Fruit fly (Drosophila melanogaster) whole organism, adult: ENCODE data around the gene Arf4.

Source experiments
- CG11617 ChIP-seq: fragments of 200-800 bp; sonication (Bioruptor generic); optimal IDR thresholded peaks from 2 replicates; lab custom pipeline; 2017; ENCODE audit warnings: mild to moderate bottlenecking, missing biosample characterization, missing genetic modification reagents, missing genetic modification characterization
- CG1620 ChIP-seq: fragments of 200-800 bp; sonication (Bioruptor generic); optimal IDR thresholded peaks from 2 replicates; lab custom pipeline; 2016; ENCODE audit warnings: missing biosample characterization, missing genetic modification characterization
- CG5204 ChIP-seq: fragments of 200-800 bp; sonication (Bioruptor generic); optimal IDR thresholded peaks from 2 replicates; lab custom pipeline; 2016; ENCODE audit warnings: missing biosample characterization, missing genetic modification characterization
- CG7101 ChIP-seq: fragments of 200-800 bp; sonication (Bioruptor generic); optimal IDR thresholded peaks from 2 replicates; lab custom pipeline; 2018; ENCODE audit warnings: missing biosample characterization, mild to moderate bottlenecking, missing genetic modification characterization, moderate library complexity
- Clk ChIP-seq: fragments of 200-800 bp; sonication (Bioruptor generic); optimal IDR thresholded peaks from 2 replicates; lab custom pipeline; 2017; ENCODE audit warnings: missing biosample characterization, missing genetic modification characterization
- Crg-1 ChIP-seq: fragments of 200-800 bp; sonication (Bioruptor generic); optimal IDR thresholded peaks from 2 replicates; lab custom pipeline; 2016; ENCODE audit warnings: missing biosample characterization, missing genetic modification characterization
- bab1 ChIP-seq: fragments of 200-800 bp; sonication (Bioruptor generic); optimal IDR thresholded peaks from 3 replicates; lab custom pipeline; 2019; ENCODE audit warnings: missing biosample characterization, mild to moderate bottlenecking, missing genetic modification characterization, moderate library complexity
- cic ChIP-seq: fragments of 200-800 bp; sonication (Bioruptor generic); optimal IDR thresholded peaks from 2 replicates; lab custom pipeline; 2017; ENCODE audit warnings: missing biosample characterization, mild to moderate bottlenecking, missing genetic modification characterization, moderate library complexity

DNA sequence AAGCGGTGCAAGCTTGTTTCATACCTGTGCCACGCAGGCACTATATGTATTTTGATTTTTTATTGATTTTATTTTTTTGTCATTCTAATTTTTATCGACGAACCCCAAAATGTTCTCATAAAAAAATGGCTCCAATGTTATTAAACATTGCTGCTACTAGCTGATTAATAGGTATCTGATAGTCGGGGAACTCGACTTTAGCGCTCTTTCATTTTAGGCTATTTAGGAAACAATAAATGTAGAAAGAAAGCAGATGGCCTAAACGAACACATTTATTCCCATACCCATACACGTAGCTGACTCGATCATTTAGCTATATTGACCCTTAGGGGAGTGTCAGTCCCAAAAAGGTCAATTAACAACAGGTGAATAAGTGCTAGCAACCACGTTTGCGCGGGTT is 33.7 kb upstream of the Arf4 start:
- TF ChIP-seq Crg-1 = no peak
- TF ChIP-seq bab1 (GFP tag; lab: Kevin White, UChicago) = no peak
- no peak for TF ChIP-seq CG11617 (GFP tag; lab: Kevin White, UChicago)
- no peak for TF ChIP-seq CG5204 (GFP tag; lab: Kevin White, UChicago)
- no peak for TF ChIP-seq CG7101 (tag; lab: Kevin White, UChicago)
- TF ChIP-seq cic (GFP tag; lab: Kevin White, UChicago) = no peak
- TF ChIP-seq Clk (GFP tag; lab: Kevin White, UChicago) = no peak
- no peak for TF ChIP-seq CG1620 (GFP tag; lab: Kevin White, UChicago)
